1 fruit fly cellular context compared by ENCODE assay signal in genomic region chrX:2065073-2065472, dm6.
TF ChIP-seq lines count a peak whose summit lies in the region.

CG4281 (minus strand) TSS chrX:2065142.

TF ChIP-seq in whole organism, embryonic, 481 proteins besides CTCF, POLR2A, EP300 and RAD21 (continued from another document and continues in another):
- TF ChIP-seq CG31441 (GFP tag; IDR thresholded peaks at IDR 0.05; lab: Robert Waterston, UW) (0 out of 2 replicates have a peak, but pooled peaks have one; percentile 21), z (GFP tag; IDR thresholded peaks at IDR 0.05; lab: Robert Waterston, UW) (no peak), sima (GFP tag; optimal IDR thresholded peaks at IDR 0.05; lab: Kevin White, UChicago) (no peak), Ets65A (GFP tag; lab: Kevin White, UChicago) (no peak), Ets97D (GFP tag; optimal IDR thresholded peaks at IDR 0.05; lab: Kevin White, UChicago) (peak; percentile 15), pita (GFP tag; optimal IDR thresholded peaks at IDR 0.05; lab: Kevin White, UChicago) (no peak), az2 (GFP tag; optimal IDR thresholded peaks at IDR 0.05; lab: Kevin White, UChicago) (no peak), CG12155 (GFP tag; optimal IDR thresholded peaks at IDR 0.05; lab: Kevin White, UChicago) (no peak), Sox100B (GFP tag; optimal IDR thresholded peaks at IDR 0.05; lab: Kevin White, UChicago) (no peak), Myb (GFP tag; optimal IDR thresholded peaks at IDR 0.05; lab: Kevin White, UChicago) (peak; percentile 32), CHES-1-like (GFP tag; optimal IDR thresholded peaks at IDR 0.05; lab: Kevin White, UChicago) (no peak), TFAM (GFP tag; optimal IDR thresholded peaks at IDR 0.05; lab: Kevin White, UChicago) (no peak), exex (tag; optimal IDR thresholded peaks at IDR 0.05; lab: Kevin White, UChicago) (no peak), E2f2 (GFP tag; IDR thresholded peaks at IDR 0.05; lab: Robert Waterston, UW) (peak; percentile 82), Dfd (GFP tag; optimal IDR thresholded peaks at IDR 0.05; lab: Kevin White, UChicago) (no peak), Doc2 (GFP tag; IDR thresholded peaks at IDR 0.05; lab: Robert Waterston, UW) (no peak), Hsf (GFP tag; optimal IDR thresholded peaks at IDR 0.05; lab: Kevin White, UChicago) (peak; percentile 12), CG4854 (GFP tag; optimal IDR thresholded peaks at IDR 0.05; lab: Kevin White, UChicago) (no peak), abd-A (tag; optimal IDR thresholded peaks at IDR 0.05; lab: Kevin White, UChicago) (no peak), CG15011 (GFP tag; optimal IDR thresholded peaks at IDR 0.05; lab: Kevin White, UChicago) (no peak), Blimp-1 (GFP tag; optimal IDR thresholded peaks at IDR 0.05; lab: Kevin White, UChicago) (no peak), repo (GFP tag; optimal IDR thresholded peaks at IDR 0.05; lab: Kevin White, UChicago) (no peak), BtbVII (GFP tag; optimal IDR thresholded peaks at IDR 0.05; lab: Kevin White, UChicago) (no peak), CG2129 (GFP tag; IDR thresholded peaks at IDR 0.05; lab: Robert Waterston, UW; ENCODE audit: partially characterized antibody) (peak; percentile 91), CG17829 (tag; optimal IDR thresholded peaks at IDR 0.05; lab: Kevin White, UChicago) (no peak), gt (GFP tag; IDR thresholded peaks at IDR 0.05; lab: Robert Waterston, UW) (no peak), CG12071 (GFP tag; optimal IDR thresholded peaks at IDR 0.05; lab: Kevin White, UChicago) (no peak), CG33557 (GFP tag; optimal IDR thresholded peaks at IDR 0.05; lab: Kevin White, UChicago) (no peak), gem (tag; optimal IDR thresholded peaks at IDR 0.05; lab: Kevin White, UChicago) (no peak), CG12104 (GFP tag; optimal IDR thresholded peaks at IDR 0.05; lab: Kevin White, UChicago) (no peak), eyg (GFP tag; optimal IDR thresholded peaks at IDR 0.05; lab: Kevin White, UChicago) (no peak), HLHmδ (GFP tag; optimal IDR thresholded peaks at IDR 0.05; lab: Kevin White, UChicago) (no peak), nmo (GFP tag; optimal IDR thresholded peaks at IDR 0.05; lab: Kevin White, UChicago) (peak; percentile 9), CG1529 (GFP tag; optimal IDR thresholded peaks at IDR 0.05; lab: Kevin White, UChicago) (no peak), hb (GFP tag; IDR thresholded peaks at IDR 0.05; lab: Robert Waterston, UW; ENCODE audit: partially characterized antibody) (peak; percentile 91), CG13123 (GFP tag; optimal IDR thresholded peaks at IDR 0.05; lab: Kevin White, UChicago) (no peak), CG14441 (GFP tag; IDR thresholded peaks at IDR 0.05; lab: Robert Waterston, UW) (no peak), CG7786 (GFP tag; optimal IDR thresholded peaks at IDR 0.05; lab: Kevin White, UChicago) (no peak), tna (GFP tag; IDR thresholded peaks at IDR 0.05; lab: Robert Waterston, UW; ENCODE audit: partially characterized antibody) (peak; percentile 92), prd (optimal IDR thresholded peaks at IDR 0.05; lab: Kevin White, UChicago) (no peak), prd (GFP tag; IDR thresholded peaks at IDR 0.05; lab: Robert Waterston, UW) (no peak), aop (GFP tag; IDR thresholded peaks at IDR 0.05; lab: Robert Waterston, UW) (no peak), CG9215 (GFP tag; IDR thresholded peaks at IDR 0.05; lab: Robert Waterston, UW) (no peak), sug (tag; optimal IDR thresholded peaks at IDR 0.05; lab: Kevin White, UChicago) (no peak), Doc3 (GFP tag; IDR thresholded peaks at IDR 0.05; lab: Robert Waterston, UW; ENCODE audit: partially characterized antibody) (peak; percentile 95), Pdp1 (GFP tag; optimal IDR thresholded peaks at IDR 0.05; lab: Kevin White, UChicago) (peak in 1 of 2 experiments; percentile 1), CG7556 (GFP tag; optimal IDR thresholded peaks at IDR 0.05; lab: Kevin White, UChicago) (no peak), CG8089 (GFP tag; optimal IDR thresholded peaks at IDR 0.05; lab: Kevin White, UChicago) (no peak), ewg (GFP tag; optimal IDR thresholded peaks at IDR 0.05; lab: Kevin White, UChicago) (no peak), Med (GFP tag; lab: Kevin White, UChicago) (peak; percentile 58), CG32532 (GFP tag; IDR thresholded peaks at IDR 0.05; lab: Robert Waterston, UW) (no peak), Antp (GFP tag; optimal IDR thresholded peaks at IDR 0.05; lab: Kevin White, UChicago) (no peak), kni (GFP tag; optimal IDR thresholded peaks at IDR 0.05; lab: Kevin White, UChicago) (no peak), CG2199 (GFP tag; IDR thresholded peaks at IDR 0.05; lab: Robert Waterston, UW) (no peak), otp (GFP tag; IDR thresholded peaks at IDR 0.05; lab: Robert Waterston, UW) (no peak), B-H1 (GFP tag; IDR thresholded peaks at IDR 0.05; lab: Robert Waterston, UW) (no peak), CG13296 (GFP tag; optimal IDR thresholded peaks at IDR 0.05; lab: Kevin White, UChicago) (no peak), CG4424 (GFP tag; optimal IDR thresholded peaks at IDR 0.05; lab: Kevin White, UChicago) (no peak), CG17802 (tag; optimal IDR thresholded peaks at IDR 0.05; lab: Kevin White, UChicago) (no peak), danr (GFP tag; IDR thresholded peaks at IDR 0.05; lab: Robert Waterston, UW) (no peak), CG1832 (GFP tag; optimal IDR thresholded peaks at IDR 0.05; lab: Kevin White, UChicago) (no peak), Dad (GFP tag; optimal IDR thresholded peaks at IDR 0.05; lab: Kevin White, UChicago) (no peak), hkb (optimal IDR thresholded peaks at IDR 0.05; lab: Kevin White, UChicago) (no peak), hkb (GFP tag; IDR thresholded peaks at IDR 0.05; lab: Robert Waterston, UW) (no peak), Spps (tag; optimal IDR thresholded peaks at IDR 0.05; lab: Kevin White, UChicago) (no peak), MESR4 (GFP tag; optimal IDR thresholded peaks at IDR 0.05; lab: Kevin White, UChicago) (no peak), disco-r (GFP tag; optimal IDR thresholded peaks at IDR 0.05; lab: Kevin White, UChicago) (no peak), CG17568 (GFP tag; optimal IDR thresholded peaks at IDR 0.05; lab: Kevin White, UChicago) (no peak), ap (GFP tag; IDR thresholded peaks at IDR 0.05; lab: Robert Waterston, UW) (no peak), CG1602 (GFP tag; optimal IDR thresholded peaks at IDR 0.05; lab: Kevin White, UChicago) (no peak), MBD-R2 (GFP tag; IDR thresholded peaks at IDR 0.05; lab: Robert Waterston, UW) (no peak; the same call in 1 of the 2 replicates), stwl (tag; optimal IDR thresholded peaks at IDR 0.05; lab: Kevin White, UChicago) (peak; percentile 56), tll (GFP tag; optimal IDR thresholded peaks at IDR 0.05; lab: Kevin White, UChicago) (no peak), salm (tag; optimal IDR thresholded peaks at IDR 0.05; lab: Kevin White, UChicago) (no peak), unpg (GFP tag; optimal IDR thresholded peaks at IDR 0.05; lab: Kevin White, UChicago) (no peak), H2.0 (GFP tag; IDR thresholded peaks at IDR 0.05; lab: Robert Waterston, UW) (no peak), PHDP (tag; optimal IDR thresholded peaks at IDR 0.05; lab: Kevin White, UChicago) (peak; percentile 10), unc-4 (GFP tag; IDR thresholded peaks at IDR 0.05; lab: Robert Waterston, UW; ENCODE audit: partially characterized antibody) (peak; percentile 97), wor (GFP tag; IDR thresholded peaks at IDR 0.05; lab: Robert Waterston, UW) (no peak), Ptx1 (GFP tag; IDR thresholded peaks at IDR 0.05; lab: Robert Waterston, UW) (no peak), CG11085 (GFP tag; IDR thresholded peaks at IDR 0.05; lab: Robert Waterston, UW) (no peak), CG15514 (GFP tag; optimal IDR thresholded peaks at IDR 0.05; lab: Kevin White, UChicago) (peak; percentile 63), h (optimal IDR thresholded peaks at IDR 0.05; lab: Kevin White, UChicago) (no peak), CG2202 (tag; optimal IDR thresholded peaks at IDR 0.05; lab: Kevin White, UChicago) (no peak), lmd (GFP tag; IDR thresholded peaks at IDR 0.05; lab: Robert Waterston, UW) (no peak), CG15269 (tag; optimal IDR thresholded peaks at IDR 0.05; lab: Kevin White, UChicago) (no peak), CG9797 (GFP tag; optimal IDR thresholded peaks at IDR 0.05; lab: Kevin White, UChicago) (peak; percentile 22), vnd (GFP tag; IDR thresholded peaks at IDR 0.05; lab: Robert Waterston, UW; ENCODE audit: partially characterized antibody) (peak; percentile 91), CG7987 (GFP tag; optimal IDR thresholded peaks at IDR 0.05; lab: Kevin White, UChicago) (no peak), CG34376 (GFP tag; optimal IDR thresholded peaks at IDR 0.05; lab: Kevin White, UChicago) (peak; percentile 7), caup (GFP tag; optimal IDR thresholded peaks at IDR 0.05; lab: Kevin White, UChicago; ENCODE audit: severe bottlenecking) (no peak), Nf-YA (GFP tag; IDR thresholded peaks at IDR 0.05; lab: Robert Waterston, UW) (no peak), run (tag; optimal IDR thresholded peaks at IDR 0.05; lab: Kevin White, UChicago) (no peak), en (GFP tag; optimal IDR thresholded peaks at IDR 0.05; lab: Kevin White, UChicago) (no peak), lilli (GFP tag; optimal IDR thresholded peaks at IDR 0.05; lab: Kevin White, UChicago) (no peak), CG6683 (GFP tag; optimal IDR thresholded peaks at IDR 0.05; lab: Kevin White, UChicago) (no peak), CG5245 (GFP tag; optimal IDR thresholded peaks at IDR 0.05; lab: Kevin White, UChicago) (no peak), CG3847 (GFP tag; IDR thresholded peaks at IDR 0.05; lab: Robert Waterston, UW) (no peak), ase (GFP tag; IDR thresholded peaks at IDR 0.05; lab: Robert Waterston, UW) (no peak), emc (GFP tag; optimal IDR thresholded peaks at IDR 0.05; lab: Kevin White, UChicago) (no peak), mirr (GFP tag; optimal IDR thresholded peaks at IDR 0.05; lab: Kevin White, UChicago) (no peak), CG13775 (GFP tag; optimal IDR thresholded peaks at IDR 0.05; lab: Kevin White, UChicago) (no peak), lola (GFP tag; optimal IDR thresholded peaks at IDR 0.05; lab: Kevin White, UChicago) (no peak), CG17359 (tag; optimal IDR thresholded peaks at IDR 0.05; lab: Kevin White, UChicago) (no peak), CG17328 (GFP tag; IDR thresholded peaks at IDR 0.05; lab: Robert Waterston, UW) (no peak), Dbx (GFP tag; IDR thresholded peaks at IDR 0.05; lab: Robert Waterston, UW) (no peak), ac (GFP tag; optimal IDR thresholded peaks at IDR 0.05; lab: Kevin White, UChicago) (no peak), CG16813 (GFP tag; IDR thresholded peaks at IDR 0.05; lab: Robert Waterston, UW; ENCODE audit: partially characterized antibody) (peak; percentile 88), psq (GFP tag; optimal IDR thresholded peaks at IDR 0.05; lab: Kevin White, UChicago) (no peak), Fer3 (tag; optimal IDR thresholded peaks at IDR 0.05; lab: Kevin White, UChicago) (no peak), CG3995 (GFP tag; optimal IDR thresholded peaks at IDR 0.05; lab: Kevin White, UChicago) (peak; percentile 36), CG10543 (GFP tag; optimal IDR thresholded peaks at IDR 0.05; lab: Kevin White, UChicago) (no peak), slp2 (GFP tag; optimal IDR thresholded peaks at IDR 0.05; lab: Kevin White, UChicago) (no peak), Sox102F (GFP tag; optimal IDR thresholded peaks at IDR 0.05; lab: Kevin White, UChicago) (no peak), CG9817 (tag; optimal IDR thresholded peaks at IDR 0.05; lab: Kevin White, UChicago) (no peak), sob (GFP tag; IDR thresholded peaks at IDR 0.05; lab: Robert Waterston, UW) (no peak), zen2 (GFP tag; IDR thresholded peaks at IDR 0.05; lab: Robert Waterston, UW; ENCODE audit: partially characterized antibody) (peak; percentile 95), cas (GFP tag; IDR thresholded peaks at IDR 0.05; lab: Robert Waterston, UW) (no peak), bab2 (GFP tag; optimal IDR thresholded peaks at IDR 0.05; lab: Kevin White, UChicago) (no peak), ab (GFP tag; optimal IDR thresholded peaks at IDR 0.05; lab: Kevin White, UChicago) (no peak), CG12769 (tag; optimal IDR thresholded peaks at IDR 0.05; lab: Kevin White, UChicago) (no peak), CG11093 (GFP tag; IDR thresholded peaks at IDR 0.05; lab: Robert Waterston, UW) (no peak), zfh1 (GFP tag; IDR thresholded peaks at IDR 0.05; lab: Robert Waterston, UW) (no peak), CG10147 (GFP tag; optimal IDR thresholded peaks at IDR 0.05; lab: Kevin White, UChicago) (no peak), Bdp1 (GFP tag; optimal IDR thresholded peaks at IDR 0.05; lab: Kevin White, UChicago) (no peak), CG1233 (GFP tag; optimal IDR thresholded peaks at IDR 0.05; lab: Kevin White, UChicago) (no peak), mld (GFP tag; IDR thresholded peaks at IDR 0.05; lab: Robert Waterston, UW; ENCODE audit: partially characterized antibody) (peak; percentile 77), CG13894 (tag; optimal IDR thresholded peaks at IDR 0.05; lab: Kevin White, UChicago) (peak; percentile 2), gsb-n (tag; optimal IDR thresholded peaks at IDR 0.05; lab: Kevin White, UChicago) (no peak), B-H2 (GFP tag; optimal IDR thresholded peaks at IDR 0.05; lab: Kevin White, UChicago) (no peak), Hr78 (GFP tag; optimal IDR thresholded peaks at IDR 0.05; lab: Kevin White, UChicago) (no peak), Side (GFP tag; optimal IDR thresholded peaks at IDR 0.05; lab: Kevin White, UChicago) (no peak), CG6791 (GFP tag; IDR thresholded peaks at IDR 0.05; lab: Robert Waterston, UW; ENCODE audit: partially characterized antibody) (peak; percentile 82), Rfx (GFP tag; IDR thresholded peaks at IDR 0.05; lab: Robert Waterston, UW) (no peak), lbe (GFP tag; optimal IDR thresholded peaks at IDR 0.05; lab: Kevin White, UChicago) (no peak), CG17612 (GFP tag; IDR thresholded peaks at IDR 0.05; lab: Robert Waterston, UW) (no peak), mam (GFP tag; optimal IDR thresholded peaks at IDR 0.05; lab: Kevin White, UChicago) (no peak), CG32767 (GFP tag; IDR thresholded peaks at IDR 0.05; lab: Robert Waterston, UW) (no peak), CG10979 (tag; optimal IDR thresholded peaks at IDR 0.05; lab: Kevin White, UChicago) (no peak), Six4 (GFP tag; optimal IDR thresholded peaks at IDR 0.05; lab: Kevin White, UChicago) (no peak)
